Fruit fly (Drosophila melanogaster): Measurements from ENCODE around the gene CG1737.

CG1737 gene

dm6 chrX:11339868-11340548 lies 10.4 kb upstream of the CG1737 start, which contains the start of the genes CG34348 and Kap3:
TSS of gene CG34348 (plus strand) at chrX:11339873.
TSS of gene Kap3 (minus strand) at chrX:11340084.
- TF ChIP-seq Pif1A (GFP tag; optimal IDR thresholded peaks at IDR 0.05): peak; percentile 47
- TF ChIP-seq rn (GFP tag; IDR thresholded peaks at IDR 0.05): no peak
- peak; percentile 40 for TF ChIP-seq Snoo (tag; optimal IDR thresholded peaks at IDR 0.05)
- no peak for TF ChIP-seq EcR (GFP tag; optimal IDR thresholded peaks at IDR 0.05)
- TF ChIP-seq CG12605 (GFP tag; IDR thresholded peaks at IDR 0.05): peak; percentile 75
- peak; percentile 60; the same call in 1 of the 2 replicates for TF ChIP-seq CG32121 (GFP tag; IDR thresholded peaks at IDR 0.05)
- TF ChIP-seq CG14655 (GFP tag; optimal IDR thresholded peaks at IDR 0.05): peak; percentile 19
- peak; percentile 9; the same call in 1 of the 3 replicates for TF ChIP-seq CG4496 (GFP tag; IDR thresholded peaks at IDR 0.05)
- no peak for TF ChIP-seq CG15710 (tag; optimal IDR thresholded peaks at IDR 0.05)

- peak; percentile 50 for TF ChIP-seq CG14655 (GFP tag; optimal IDR thresholded peaks at IDR 0.05)
- peak; percentile 26 for TF ChIP-seq EcR (GFP tag; optimal IDR thresholded peaks at IDR 0.05)
- TF ChIP-seq Pif1B (GFP tag; optimal IDR thresholded peaks at IDR 0.05): no peak
- no peak for TF ChIP-seq CG34367 (tag; optimal IDR thresholded peaks at IDR 0.05)
- TF ChIP-seq CG32121 (GFP tag; IDR thresholded peaks at IDR 0.05): no peak
- no peak for TF ChIP-seq CG12605 (GFP tag; IDR thresholded peaks at IDR 0.05)
- no peak for TF ChIP-seq CG10348 (GFP tag; IDR thresholded peaks at IDR 0.05)
- no peak for TF ChIP-seq CG4496 (GFP tag; IDR thresholded peaks at IDR 0.05)
- TF ChIP-seq D1 (tag; optimal IDR thresholded peaks at IDR 0.05): no peak
- TF ChIP-seq Snoo (tag; optimal IDR thresholded peaks at IDR 0.05): no peak
- no peak for TF ChIP-seq Ets98B (GFP tag; IDR thresholded peaks at IDR 0.05)
- no peak for TF ChIP-seq CG17806 (tag; optimal IDR thresholded peaks at IDR 0.05)
- peak; percentile 26 for TF ChIP-seq CG15710 (tag; optimal IDR thresholded peaks at IDR 0.05)
- peak; percentile 4 for TF ChIP-seq CG8301 (tag; optimal IDR thresholded peaks at IDR 0.05)
- peak; percentile 21 for TF ChIP-seq CG13204 (GFP tag; optimal IDR thresholded peaks at IDR 0.05)
- TF ChIP-seq Pif1A (GFP tag; optimal IDR thresholded peaks at IDR 0.05): peak; percentile 32
- no peak for TF ChIP-seq gl (tag; optimal IDR thresholded peaks at IDR 0.05)
- no peak for TF ChIP-seq fd96Ca (GFP tag; IDR thresholded peaks at IDR 0.05)
- peak; percentile 5 for TF ChIP-seq CG9948 (tag; optimal IDR thresholded peaks at IDR 0.05)
- TF ChIP-seq CG8159 (tag; optimal IDR thresholded peaks at IDR 0.05): peak; percentile 1
- no peak for TF ChIP-seq rn (GFP tag; IDR thresholded peaks at IDR 0.05)
Observed at dm6 chrX:11340719-11341322, 9.6 kb upstream of the CG1737 start.

- TF ChIP-seq CG4496 (GFP tag; IDR thresholded peaks at IDR 0.05) (peak; percentile 49; the same call in 2 of the 3 replicates), gl (tag; optimal IDR thresholded peaks at IDR 0.05) (no peak)
Observed at dm6 chrX:11342168-11342567, 8.2 kb upstream of the CG1737 start.

- TF ChIP-seq gl (tag; optimal IDR thresholded peaks at IDR 0.05) (no peak), Ets98B (GFP tag; IDR thresholded peaks at IDR 0.05) (no peak), CG34367 (tag; optimal IDR thresholded peaks at IDR 0.05) (no peak), D1 (tag; optimal IDR thresholded peaks at IDR 0.05) (no peak), CG15710 (tag; optimal IDR thresholded peaks at IDR 0.05) (no peak), CG9948 (tag; optimal IDR thresholded peaks at IDR 0.05) (no peak), CG32121 (GFP tag; IDR thresholded peaks at IDR 0.05) (no peak), CG8159 (tag; optimal IDR thresholded peaks at IDR 0.05) (no peak)
Observed at dm6 chrX:11342771-11343170, 7.6 kb upstream of the CG1737 start.

dm6 chrX:11347809-11348208 lies 2.6 kb upstream of the CG1737 start, which contains the start of the genes GCS1 and CG11756:
TSS of gene GCS1 (minus strand) at chrX:11348001.
TSS of gene CG11756 (plus strand) at chrX:11348120.
- TF ChIP-seq Ets98B (GFP tag; IDR thresholded peaks at IDR 0.05) (no peak), CG15710 (tag; optimal IDR thresholded peaks at IDR 0.05) (peak; percentile 1)

dm6 chrX:11348829-11349228 lies 1.6 kb upstream of the CG1737 start, which contains the start of gene CG1738:
TSS of gene CG1738 (plus strand) at chrX:11349049.
- no peak for TF ChIP-seq CG8301 (tag; optimal IDR thresholded peaks at IDR 0.05)
- TF ChIP-seq CG4496 (GFP tag; IDR thresholded peaks at IDR 0.05): no peak
- no peak for TF ChIP-seq EcR (GFP tag; optimal IDR thresholded peaks at IDR 0.05)

- no peak for TF ChIP-seq CG34367 (tag; optimal IDR thresholded peaks at IDR 0.05)
- TF ChIP-seq Pif1A (GFP tag; optimal IDR thresholded peaks at IDR 0.05): no peak
- no peak for TF ChIP-seq D1 (tag; optimal IDR thresholded peaks at IDR 0.05)
- TF ChIP-seq CG15710 (tag; optimal IDR thresholded peaks at IDR 0.05): no peak
- TF ChIP-seq Ets98B (GFP tag; IDR thresholded peaks at IDR 0.05): no peak
- TF ChIP-seq CG14655 (GFP tag; optimal IDR thresholded peaks at IDR 0.05): no peak
- no peak for TF ChIP-seq CG13204 (GFP tag; optimal IDR thresholded peaks at IDR 0.05)
- no peak for TF ChIP-seq Snoo (tag; optimal IDR thresholded peaks at IDR 0.05)
- TF ChIP-seq fd96Ca (GFP tag; IDR thresholded peaks at IDR 0.05): no peak
- TF ChIP-seq Pif1B (GFP tag; optimal IDR thresholded peaks at IDR 0.05): no peak
- no peak for TF ChIP-seq CG12605 (GFP tag; IDR thresholded peaks at IDR 0.05)
Observed at dm6 chrX:11349780-11350179, 628 bp upstream of the CG1737 start, which contains the start of gene NdufV3. TSS of gene NdufV3 (plus strand) at chrX:11349998.

Data from whole organism, pupa.